Worm (Caenorhabditis elegans): ENCODE results near the gene C14C6.13.

ce11 chrV:524058-524457 is 50.5 kb downstream of the C14C6.13 start, which contains the start of gene lipl-3:
- TF ChIP-seq unc-130 (tag; optimal IDR thresholded peaks at IDR 0.05), result no peak
- TF ChIP-seq egl-27 (tag; optimal IDR thresholded peaks at IDR 0.05), result no peak
- TF ChIP-seq Y116A8C.19 (tag; optimal IDR thresholded peaks at IDR 0.05; ENCODE audit: borderline replicate concordance), result no peak
- TF ChIP-seq lin-13 (GFP tag; optimal IDR thresholded peaks at IDR 0.05), result no peak
- TF ChIP-seq ztf-4 (tag; optimal IDR thresholded peaks at IDR 0.05), result no peak
- no peak for TF ChIP-seq ceh-8 (GFP tag; optimal IDR thresholded peaks at IDR 0.05)
- TF ChIP-seq nhr-11 (tag; optimal IDR thresholded peaks at IDR 0.05), result no peak
- TF ChIP-seq elt-2 (tag; optimal IDR thresholded peaks at IDR 0.05), result no peak
- TF ChIP-seq irx-1 (tag; optimal IDR thresholded peaks at IDR 0.05), result no peak
- TF ChIP-seq aha-1 (tag; optimal IDR thresholded peaks at IDR 0.05), result no peak
